Worm (Caenorhabditis elegans): ENCODE results near the gene haf-2.

- TF ChIP-seq R02D3.7 (tag; optimal IDR thresholded peaks at IDR 0.05) (peak; percentile 10), fkh-10 (GFP tag; optimal IDR thresholded peaks at IDR 0.05) (no peak), mdl-1 (tag; optimal IDR thresholded peaks at IDR 0.05) (peak; percentile 63), skn-1 (tag; optimal IDR thresholded peaks at IDR 0.05) (no peak), nhr-237 (tag; optimal IDR thresholded peaks at IDR 0.05) (no peak)
These were observed 18.7 kb downstream of the haf-2 start for ce11 chrII:7337469-7337893.
